Fruit fly (Drosophila melanogaster) whole organism, embryonic: ENCODE data around the gene CG44006.

Experiments
- Aef1 ChIP-seq: fragments of 200-800 bp; sonication (Bioruptor generic); IDR thresholded peaks from 3 replicates; pipeline ENCODE4 v1.3.6; 2022; ENCODE audit warnings: missing biosample characterization, missing genetic modification characterization
- CG10959 ChIP-seq: fragments of 200-800 bp; sonication (Bioruptor generic); IDR thresholded peaks from 2 replicates; pipeline ENCODE4 v1.3.6; 2022; ENCODE audit warnings: missing biosample characterization, missing genetic modification characterization
- CG12744 ChIP-seq: fragments of 200-800 bp; sonication (Bioruptor generic); optimal IDR thresholded peaks from 2 replicates; lab custom pipeline; 2016; ENCODE audit warnings: missing biosample characterization, missing genetic modification characterization
- CG6254 ChIP-seq: fragments of 200-800 bp; sonication (Bioruptor generic); optimal IDR thresholded peaks from 3 replicates; lab custom pipeline; 2017; ENCODE audit warnings: mild to moderate bottlenecking, missing biosample characterization, missing genetic modification reagents, missing genetic modification characterization
- CG8290 ChIP-seq, 3 experiments: fragments of 200-800 bp; sonication (Bioruptor generic); optimal IDR thresholded peaks; 2 replicates each; lab custom pipeline; 2016 to 2019; ENCODE audit warnings: missing biosample characterization in 3 of 3, missing genetic modification characterization in 3 of 3, mild to moderate bottlenecking in 2 of 3, moderate library complexity in 1 of 3
- CG9215 ChIP-seq: fragments of 200-800 bp; sonication (Bioruptor generic); IDR thresholded peaks from 2 replicates; pipeline ENCODE4 v1.3.6; 2022; ENCODE audit warnings: missing biosample characterization, missing genetic modification characterization
- Ets97D ChIP-seq: fragments of 200-800 bp; sonication (Bioruptor generic); optimal IDR thresholded peaks from 3 replicates; lab custom pipeline; 2016; ENCODE audit warnings: missing biosample characterization, missing genetic modification characterization
- Mes4 ChIP-seq: fragments of 200-800 bp; sonication (Bioruptor generic); optimal IDR thresholded peaks from 2 replicates; lab custom pipeline; 2016; ENCODE audit warnings: missing biosample characterization, missing genetic modification characterization
- Sox102F ChIP-seq: fragments of 200-800 bp; sonication (Bioruptor generic); optimal IDR thresholded peaks from 2 replicates; lab custom pipeline; 2018; ENCODE audit warnings: missing biosample characterization, mild to moderate bottlenecking, missing genetic modification characterization, moderate library complexity
- cg ChIP-seq: fragments of 200-800 bp; sonication (Bioruptor generic); optimal IDR thresholded peaks from 3 replicates; lab custom pipeline; 2019; ENCODE audit warnings: missing biosample characterization, mild to moderate bottlenecking, missing genetic modification characterization, moderate library complexity
- ind ChIP-seq: fragments of 200-800 bp; sonication (Bioruptor generic); optimal IDR thresholded peaks from 3 replicates; lab custom pipeline; 2016; ENCODE audit warnings: missing biosample characterization, missing genetic modification characterization
- nau ChIP-seq: fragments of 200-800 bp; sonication (Bioruptor generic); optimal IDR thresholded peaks from 3 replicates; lab custom pipeline; 2017; ENCODE audit warnings: missing biosample characterization, mild to moderate bottlenecking, missing genetic modification characterization, missing genetic modification reagents
- wdn ChIP-seq: fragments of 200-800 bp; sonication (Bioruptor generic); IDR thresholded peaks from 2 replicates; pipeline ENCODE4 v1.3.6; 2022; ENCODE audit warnings: missing biosample characterization, missing genetic modification characterization

- TF ChIP-seq ind (GFP tag; lab: Kevin White, UChicago) (no peak), CG12744 (GFP tag; lab: Kevin White, UChicago) (no peak), Mes4 (GFP tag; lab: Kevin White, UChicago) (no peak), CG8290 (GFP tag; optimal IDR thresholded peaks at IDR 0.05; lab: Kevin White, UChicago) (no peak), CG8290 (tag; optimal IDR thresholded peaks at IDR 0.05; lab: Kevin White, UChicago) (no peak), CG9215 (GFP tag; lab: Robert Waterston, UW) (no peak), CG10959 (GFP tag; lab: Robert Waterston, UW) (no peak), CG6254 (GFP tag; lab: Kevin White, UChicago) (no peak), cg (peak; percentile 65), Sox102F (GFP tag; lab: Kevin White, UChicago) (no peak), nau (GFP tag; lab: Kevin White, UChicago) (no peak), Ets97D (GFP tag; lab: Kevin White, UChicago) (no peak), wdn (no peak), Aef1 (GFP tag; lab: Robert Waterston, UW) (no peak)
Measured at dm6 chr3L:18105343-18106020, 35.5 kb upstream of the CG44006 start.
